Worm (Caenorhabditis elegans) whole organism, midembryonic: ENCODE measurements around the gene T01D1.4.

ENCODE experiments used
- T22C8.4 ChIP-seq: fragments of 200-800 bp; sonication (Bioruptor generic); IDR thresholded peaks from 2 replicates; pipeline ENCODE4 v1.3.6; 2022; ENCODE audit warnings: missing genetic modification characterization, missing compliant biosample characterization
- cog-1 ChIP-seq: sonication (generic microtip); optimal IDR thresholded peaks from 2 replicates; lab custom pipeline; 2016; ENCODE audit warnings: missing genetic modification characterization, missing compliant biosample characterization
- flt-1 ChIP-seq: fragments of 200-800 bp; sonication (Bioruptor generic); IDR thresholded peaks from 2 replicates; pipeline ENCODE4 v1.3.6; 2022; ENCODE audit warnings: missing genetic modification characterization, missing compliant biosample characterization
- klf-2 ChIP-seq: fragments of 200-800 bp; sonication (Bioruptor generic); conservative IDR thresholded peaks from 2 replicates; pipeline ENCODE4 v1.3.6; 2022; ENCODE audit warnings: missing genetic modification reagents, missing genetic modification characterization, missing compliant biosample characterization
- med-1 ChIP-seq: sonication (generic microtip); optimal IDR thresholded peaks from 2 replicates; lab custom pipeline; 2017; ENCODE audit warnings: missing genetic modification characterization, mild to moderate bottlenecking, missing compliant biosample characterization, antibody characterized with exemption, missing genetic modification reagents; ENCODE audit not compliant: insufficient read depth
- ref-1 ChIP-seq: fragments of 200-800 bp; sonication (Bioruptor generic); conservative IDR thresholded peaks from 2 replicates; pipeline ENCODE4 v1.3.6; 2022; ENCODE audit warnings: missing genetic modification reagents, missing genetic modification characterization, missing compliant biosample characterization
- tab-1 ChIP-seq: fragments of 200-800 bp; sonication (Bioruptor generic); IDR thresholded peaks from 2 replicates; pipeline ENCODE4 v1.3.6; 2022; ENCODE audit warnings: missing genetic modification characterization, missing compliant biosample characterization
- ztf-23 ChIP-seq: fragments of 200-800 bp; sonication (Bioruptor generic); IDR thresholded peaks from 2 replicates; pipeline ENCODE4 v1.3.6; 2022; ENCODE audit warnings: missing genetic modification reagents, missing genetic modification characterization, missing compliant biosample characterization
- ztf-29 ChIP-seq: fragments of 200-800 bp; sonication (Bioruptor generic); IDR thresholded peaks from 2 replicates; pipeline ENCODE4 v1.3.6; 2022; ENCODE audit warnings: missing genetic modification reagents, missing genetic modification characterization, missing compliant biosample characterization

T01D1.4 gene

ce11 chrII:178993-179392 is at the start of gene T01D1.4:
TSS of gene T01D1.4 (minus strand) at chrII:179093.
- TF ChIP-seq flt-1 (GFP tag; lab: Robert Waterston, UW) (no peak), med-1 (GFP tag; lab: Kevin White, UChicago) (no peak)

DNA sequence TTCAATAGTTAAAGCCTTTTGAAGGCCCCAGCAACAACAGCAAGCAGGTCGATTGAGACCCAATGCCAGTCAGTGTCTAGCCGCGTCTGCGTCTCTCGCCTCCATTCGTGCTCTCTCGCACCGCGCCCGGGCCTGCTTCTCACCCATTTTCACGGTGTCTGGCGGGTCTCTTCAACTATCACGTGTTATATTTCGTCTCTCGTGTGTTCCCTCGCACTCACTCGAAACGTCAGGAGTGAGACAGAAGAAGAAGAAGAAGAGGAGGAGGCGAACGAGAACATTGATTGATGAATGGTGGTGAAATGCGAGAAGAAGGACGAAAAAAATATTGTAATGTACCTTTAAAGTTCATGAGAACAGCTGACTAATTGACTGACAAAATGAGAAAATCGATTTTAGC is 42.3 kb upstream of the T01D1.4 start:
- 0 out of 2 replicates have a peak, but pooled peaks have one; percentile 58 for TF ChIP-seq flt-1 (GFP tag; lab: Robert Waterston, UW)
- no peak for TF ChIP-seq med-1 (GFP tag; lab: Kevin White, UChicago)
- no peak for TF ChIP-seq klf-2 (GFP tag; lab: Robert Waterston, UW)
- TF ChIP-seq cog-1 (tag; lab: Kevin White, UChicago) = peak; percentile 20
- TF ChIP-seq tab-1 = 0 out of 2 replicates have a peak, but pooled peaks have one; percentile 24
- no peak for TF ChIP-seq T22C8.4 (GFP tag; lab: Robert Waterston, UW)
- no peak for TF ChIP-seq ref-1 (GFP tag; lab: Robert Waterston, UW)
- TF ChIP-seq ztf-29 = no peak
- TF ChIP-seq ztf-23 (GFP tag; lab: Robert Waterston, UW) = no peak

DNA sequence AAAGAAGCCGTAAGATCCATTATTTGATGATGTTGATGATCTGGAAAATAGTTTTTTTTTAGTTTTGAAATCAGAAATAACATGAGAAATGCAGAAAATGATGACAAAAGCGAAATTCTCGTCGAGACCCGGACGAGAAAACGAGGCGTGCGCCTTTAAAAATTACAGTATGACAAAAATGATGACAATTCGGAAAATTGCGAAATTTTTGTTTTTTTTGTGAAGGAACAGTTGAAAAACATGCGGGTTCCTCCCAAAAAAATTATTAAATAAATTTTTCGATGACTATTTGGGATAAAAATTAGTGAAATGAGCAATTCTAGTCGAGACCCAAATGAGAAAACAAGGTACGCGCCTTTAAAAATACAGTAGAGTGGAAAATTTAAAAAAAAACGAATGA is 41.7 kb upstream of the T01D1.4 start, which contains the start of gene ubxn-3:
ubxn-3 (minus strand) TSS at position 66 of the 400 bp plus-strand sequence.
- TF ChIP-seq ztf-29 (no peak), T22C8.4 (GFP tag; lab: Robert Waterston, UW) (no peak), med-1 (GFP tag; lab: Kevin White, UChicago) (no peak), klf-2 (GFP tag; lab: Robert Waterston, UW) (no peak), flt-1 (GFP tag; lab: Robert Waterston, UW) (no peak), ztf-23 (GFP tag; lab: Robert Waterston, UW) (no peak), ref-1 (GFP tag; lab: Robert Waterston, UW) (no peak), cog-1 (tag; lab: Kevin White, UChicago) (no peak), tab-1 (no peak)

ce11 chrII:219846-220503 is 41.1 kb upstream of the T01D1.4 start:
- TF ChIP-seq ref-1 (GFP tag; lab: Robert Waterston, UW) = no peak
- TF ChIP-seq med-1 (GFP tag; lab: Kevin White, UChicago) = no peak
- TF ChIP-seq cog-1 (tag; lab: Kevin White, UChicago) = no peak
- TF ChIP-seq tab-1 = no peak
- TF ChIP-seq ztf-23 (GFP tag; lab: Robert Waterston, UW) = no peak
- TF ChIP-seq flt-1 (GFP tag; lab: Robert Waterston, UW) = no peak
- no peak for TF ChIP-seq T22C8.4 (GFP tag; lab: Robert Waterston, UW)
- TF ChIP-seq ztf-29 = no peak
- TF ChIP-seq klf-2 (GFP tag; lab: Robert Waterston, UW) = no peak

DNA sequence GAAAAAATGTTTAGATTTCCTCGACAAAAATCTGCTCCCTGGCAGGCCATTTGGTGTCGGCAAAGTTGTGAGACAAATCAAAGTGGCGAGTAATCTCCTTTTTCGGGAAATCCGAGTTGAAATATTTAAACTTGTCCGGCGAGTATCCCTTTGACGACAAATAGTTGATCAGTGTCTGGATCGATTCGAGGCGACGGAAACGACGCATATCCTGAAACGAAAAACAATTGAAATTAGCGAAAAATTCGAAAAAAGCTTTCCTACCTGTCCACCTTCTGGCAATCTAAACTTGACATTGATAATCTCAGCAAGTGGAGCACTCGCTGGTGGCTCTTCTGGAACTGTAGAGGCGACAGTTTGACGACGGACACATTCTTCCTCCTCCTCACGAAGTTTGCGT is 38.4 kb upstream of the T01D1.4 start:
- TF ChIP-seq med-1 (GFP tag; lab: Kevin White, UChicago) (no peak), ztf-29 (no peak), cog-1 (tag; lab: Kevin White, UChicago) (no peak), tab-1 (no peak), ztf-23 (GFP tag; lab: Robert Waterston, UW) (no peak), flt-1 (GFP tag; lab: Robert Waterston, UW) (no peak), ref-1 (GFP tag; lab: Robert Waterston, UW) (no peak), klf-2 (GFP tag; lab: Robert Waterston, UW) (no peak), T22C8.4 (GFP tag; lab: Robert Waterston, UW) (no peak)

- peak; percentile 78 for TF ChIP-seq ztf-23 (GFP tag; lab: Robert Waterston, UW)
- TF ChIP-seq ztf-29 = no peak
- TF ChIP-seq flt-1 (GFP tag; lab: Robert Waterston, UW) = peak; percentile 75
- TF ChIP-seq T22C8.4 (GFP tag; lab: Robert Waterston, UW) = no peak
- TF ChIP-seq klf-2 (GFP tag; lab: Robert Waterston, UW) = no peak
- TF ChIP-seq tab-1 = no peak
- TF ChIP-seq cog-1 (tag; lab: Kevin White, UChicago) = peak; percentile 66
- no peak for TF ChIP-seq med-1 (GFP tag; lab: Kevin White, UChicago)
- TF ChIP-seq ref-1 (GFP tag; lab: Robert Waterston, UW) = no peak
Observed at ce11 chrII:216598-216997, 37.7 kb upstream of the T01D1.4 start, which contains the start of gene F48A11.4. TSS of gene F48A11.4 (minus strand) at chrII:216621.

DNA sequence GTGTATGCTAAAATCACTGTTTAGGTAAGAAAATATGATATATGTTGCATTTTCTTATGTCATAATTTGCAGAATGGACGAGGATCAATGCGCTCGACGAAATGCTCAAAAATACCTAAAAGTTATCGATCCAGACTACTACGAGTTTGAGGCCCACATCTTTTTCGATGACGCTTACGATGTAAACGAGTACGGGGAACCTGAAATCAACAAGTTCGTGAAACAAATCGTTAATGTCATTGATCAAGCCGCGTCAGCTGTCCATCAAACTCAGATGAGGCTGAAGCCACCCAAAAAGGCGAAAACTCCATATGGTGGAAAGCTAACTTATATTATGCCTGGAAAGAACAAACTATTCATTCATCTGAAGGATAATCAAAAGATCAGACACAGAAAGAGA is 29.2 kb upstream of the T01D1.4 start:
- no peak for TF ChIP-seq ztf-23 (GFP tag; lab: Robert Waterston, UW)
- no peak for TF ChIP-seq T22C8.4 (GFP tag; lab: Robert Waterston, UW)
- TF ChIP-seq flt-1 (GFP tag; lab: Robert Waterston, UW) = no peak
- TF ChIP-seq klf-2 (GFP tag; lab: Robert Waterston, UW) = no peak
- no peak for TF ChIP-seq tab-1
- no peak for TF ChIP-seq ref-1 (GFP tag; lab: Robert Waterston, UW)
- no peak for TF ChIP-seq ztf-29
- no peak for TF ChIP-seq cog-1 (tag; lab: Kevin White, UChicago)
- TF ChIP-seq med-1 (GFP tag; lab: Kevin White, UChicago) = no peak

ce11 chrII:196685-197084 is 17.8 kb upstream of the T01D1.4 start, which contains the start of gene chs-2:
TSS of gene chs-2 (plus strand) at chrII:196985.
- TF ChIP-seq ztf-23 (GFP tag; lab: Robert Waterston, UW) = no peak
- no peak for TF ChIP-seq klf-2 (GFP tag; lab: Robert Waterston, UW)
- TF ChIP-seq cog-1 (tag; lab: Kevin White, UChicago) = no peak
- TF ChIP-seq ref-1 (GFP tag; lab: Robert Waterston, UW) = no peak
- TF ChIP-seq tab-1 = no peak
- TF ChIP-seq flt-1 (GFP tag; lab: Robert Waterston, UW) = no peak
- TF ChIP-seq med-1 (GFP tag; lab: Kevin White, UChicago) = no peak

- TF ChIP-seq tab-1 = no peak
- no peak for TF ChIP-seq ref-1 (GFP tag; lab: Robert Waterston, UW)
- no peak for TF ChIP-seq ztf-29
- TF ChIP-seq T22C8.4 (GFP tag; lab: Robert Waterston, UW) = no peak
- no peak for TF ChIP-seq ztf-23 (GFP tag; lab: Robert Waterston, UW)
- no peak for TF ChIP-seq med-1 (GFP tag; lab: Kevin White, UChicago)
- TF ChIP-seq cog-1 (tag; lab: Kevin White, UChicago) = no peak
- no peak for TF ChIP-seq flt-1 (GFP tag; lab: Robert Waterston, UW)
- TF ChIP-seq klf-2 (GFP tag; lab: Robert Waterston, UW) = no peak
Observed at ce11 chrII:194458-194857, 15.6 kb upstream of the T01D1.4 start, which contains the start of gene abu-11. TSS of gene abu-11 (minus strand) at chrII:194558.
